Fruit fly (Drosophila melanogaster): ENCODE data around the gene epsilonCOP.

The epsilonCOP gene

DNA sequence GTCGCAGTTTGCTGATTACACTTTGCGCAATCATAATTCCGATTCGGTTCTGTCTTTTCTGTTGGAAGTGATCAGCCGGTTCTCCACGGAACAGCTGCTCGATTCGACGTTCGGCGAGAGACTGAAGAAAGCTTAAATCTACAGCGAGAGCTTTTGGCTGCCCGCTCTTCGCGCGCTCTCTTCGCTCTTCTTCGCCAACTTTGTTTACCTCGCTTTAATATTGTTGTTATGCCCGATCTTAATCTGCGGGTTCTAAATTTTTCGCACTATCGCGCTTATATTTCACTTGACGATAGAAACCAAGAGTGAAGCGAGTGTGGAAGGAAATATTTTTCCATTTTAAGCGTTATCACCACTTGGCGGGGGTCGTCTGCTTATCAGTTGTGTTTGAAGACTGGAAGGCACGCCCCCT lies 5.5 kb downstream of the epsilonCOP start, which contains the start of gene CG9547 (continued):
- TF ChIP-seq crp (GFP tag; optimal IDR thresholded peaks at IDR 0.05) (peak in 1 of 2 experiments; percentile 68), sd (tag; optimal IDR thresholded peaks at IDR 0.05) (peak; percentile 93), Dll (GFP tag; IDR thresholded peaks at IDR 0.05; ENCODE audit: partially characterized antibody) (peak; percentile 27; the same call in 2 of the 4 replicates), CG7786 (GFP tag; optimal IDR thresholded peaks at IDR 0.05) (no peak), Abd-B (GFP tag; optimal IDR thresholded peaks at IDR 0.05) (no peak), CG10543 (GFP tag; optimal IDR thresholded peaks at IDR 0.05) (peak; percentile 70), crc (GFP tag; optimal IDR thresholded peaks at IDR 0.05) (no peak), hb (GFP tag; IDR thresholded peaks at IDR 0.05; ENCODE audit: partially characterized antibody) (no peak), CG17186 (GFP tag; optimal IDR thresholded peaks at IDR 0.05) (no peak), scrt (GFP tag; optimal IDR thresholded peaks at IDR 0.05) (no peak), sisA (GFP tag; IDR thresholded peaks at IDR 0.05) (no peak), CG10431 (GFP tag; optimal IDR thresholded peaks at IDR 0.05) (no peak), CG10959 (GFP tag; IDR thresholded peaks at IDR 0.05) (no peak), MBD-R2 (GFP tag; IDR thresholded peaks at IDR 0.05) (no peak; the same call in 1 of the 2 replicates), run (tag; optimal IDR thresholded peaks at IDR 0.05) (peak; percentile 54), peb (GFP tag; IDR thresholded peaks at IDR 0.05) (no peak), CG34422 (GFP tag; IDR thresholded peaks at IDR 0.05) (0 out of 3 replicates have a peak, but pooled peaks have one; percentile 31), CG30020 (tag; optimal IDR thresholded peaks at IDR 0.05) (no peak), CG13287 (GFP tag; IDR thresholded peaks at IDR 0.05; ENCODE audit: partially characterized antibody) (peak; percentile 60), CG42726 (GFP tag; IDR thresholded peaks at IDR 0.05; ENCODE audit: partially characterized antibody) (no peak), Hmr (GFP tag; optimal IDR thresholded peaks at IDR 0.05) (peak; percentile 48), zfh2 (GFP tag; optimal IDR thresholded peaks at IDR 0.05) (no peak), CG33557 (GFP tag; optimal IDR thresholded peaks at IDR 0.05) (no peak), CG12071 (GFP tag; optimal IDR thresholded peaks at IDR 0.05) (peak; percentile 38), az2 (GFP tag; optimal IDR thresholded peaks at IDR 0.05) (no peak), CG17612 (GFP tag; IDR thresholded peaks at IDR 0.05) (no peak), B-H2 (GFP tag; optimal IDR thresholded peaks at IDR 0.05) (peak; percentile 6), CrebB (tag; optimal IDR thresholded peaks at IDR 0.05) (peak; percentile 29), CG10321 (GFP tag; IDR thresholded peaks at IDR 0.05) (no peak), CoRest (tag; optimal IDR thresholded peaks at IDR 0.05) (no peak), so (GFP tag; IDR thresholded peaks at IDR 0.05) (peak; percentile 38; the same call in 1 of the 3 replicates), lab (GFP tag; optimal IDR thresholded peaks at IDR 0.05) (peak; percentile 54), gcm (GFP tag; optimal IDR thresholded peaks at IDR 0.05) (peak; percentile 16), Pdp1 (GFP tag; optimal IDR thresholded peaks at IDR 0.05) (peak in 1 of 2 experiments; percentile 80), CG6765 (GFP tag; optimal IDR thresholded peaks at IDR 0.05) (peak; percentile 68), gcm2 (GFP tag; optimal IDR thresholded peaks at IDR 0.05) (no peak), unc-4 (GFP tag; IDR thresholded peaks at IDR 0.05; ENCODE audit: partially characterized antibody) (peak; percentile 46), ems (GFP tag; optimal IDR thresholded peaks at IDR 0.05) (peak; percentile 4), chn (GFP tag; optimal IDR thresholded peaks at IDR 0.05) (no peak), CG15011 (GFP tag; optimal IDR thresholded peaks at IDR 0.05) (no peak), Dad (GFP tag; optimal IDR thresholded peaks at IDR 0.05) (no peak)

Measured in whole organism, embryonic.